Fruit fly (Drosophila melanogaster): ENCODE measurements around the gene Chd1.

DNA sequence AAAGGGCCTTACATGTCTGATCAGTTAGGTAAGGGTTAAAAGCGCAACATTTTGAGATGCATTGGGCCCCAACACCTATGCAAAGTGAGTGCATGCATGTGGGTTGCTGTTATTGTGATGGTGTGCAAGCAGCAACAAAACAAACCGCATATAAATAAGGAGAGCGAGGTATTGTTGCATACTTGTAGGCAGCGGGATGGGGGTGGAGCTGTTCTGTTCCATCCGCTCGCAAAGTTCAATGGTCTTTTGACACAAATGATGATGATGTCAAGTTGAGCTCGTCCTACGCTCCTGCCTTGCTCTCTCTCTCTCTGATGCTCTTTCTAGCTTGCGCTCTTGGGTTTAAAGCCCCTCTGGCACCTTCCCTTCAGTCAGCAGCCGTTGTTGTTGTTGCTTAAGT is 31.9 kb downstream of the Chd1 start:
- no peak for TF ChIP-seq pan (optimal IDR thresholded peaks at IDR 0.05)
- TF ChIP-seq EcR (GFP tag; optimal IDR thresholded peaks at IDR 0.05): peak in 1 of 2 experiments; percentile 90
- peak; percentile 6 for TF ChIP-seq CG8478 (optimal IDR thresholded peaks at IDR 0.05)
- TF ChIP-seq usp (GFP tag; optimal IDR thresholded peaks at IDR 0.05): no peak
- TF ChIP-seq psq (optimal IDR thresholded peaks at IDR 0.05): no peak

Measured in whole organism.